Worm (Caenorhabditis elegans) whole organism, young adult: ENCODE results near the gene nhr-53.

Source experiments
- C06A6.2 ChIP-seq: fragments of 200-800 bp; sonication (Bioruptor generic); conservative IDR thresholded peaks from 2 replicates; pipeline ENCODE4 v1.3.6; 2022; ENCODE audit warnings: missing genetic modification characterization, missing compliant biosample characterization
- C17E4.6 ChIP-seq: fragments of 200-800 bp; sonication (Bioruptor generic); IDR thresholded peaks from 2 replicates; pipeline ENCODE4 v1.3.6; 2022; ENCODE audit warnings: missing genetic modification reagents, missing genetic modification characterization, missing compliant biosample characterization
- F23B12.7 ChIP-seq: sonication (generic microtip); optimal IDR thresholded peaks from 2 replicates; lab custom pipeline; 2017; ENCODE audit warnings: missing genetic modification characterization, mild to moderate bottlenecking, missing compliant biosample characterization, antibody characterized with exemption, moderate library complexity; ENCODE audit not compliant: insufficient read depth
- Y67H2A.10 ChIP-seq: fragments of 200-800 bp; sonication (Bioruptor generic); conservative IDR thresholded peaks from 2 replicates; pipeline ENCODE4 v1.3.6; 2022; ENCODE audit warnings: missing genetic modification reagents, missing genetic modification characterization, missing compliant biosample characterization
- Y79H2A.3 ChIP-seq: fragments of 200-800 bp; sonication (Bioruptor generic); conservative IDR thresholded peaks from 2 replicates; pipeline ENCODE4 v1.3.6; 2022; ENCODE audit warnings: missing genetic modification reagents, missing genetic modification characterization, missing compliant biosample characterization
- Y95B8A.8 ChIP-seq: fragments of 200-800 bp; sonication (Bioruptor generic); IDR thresholded peaks from 2 replicates; pipeline ENCODE4 v1.3.6; 2022; ENCODE audit warnings: missing genetic modification reagents, missing genetic modification characterization, missing compliant biosample characterization
- atf-7 ChIP-seq: sonication (generic microtip); optimal IDR thresholded peaks from 2 replicates; lab custom pipeline; 2017; ENCODE audit warnings: mild to moderate bottlenecking, missing genetic modification characterization, missing compliant biosample characterization
- attf-3 ChIP-seq: fragments of 200-800 bp; sonication (Bioruptor generic); conservative IDR thresholded peaks from 2 replicates; pipeline ENCODE4 v1.3.6; 2022; ENCODE audit warnings: missing genetic modification reagents, missing genetic modification characterization, missing compliant biosample characterization
- attf-6 ChIP-seq: fragments of 200-800 bp; sonication (Bioruptor generic); IDR thresholded peaks from 2 replicates; pipeline ENCODE4 v1.3.6; 2022; ENCODE audit warnings: missing genetic modification reagents, missing genetic modification characterization, missing compliant biosample characterization
- bed-1 ChIP-seq: fragments of 200-800 bp; sonication (Bioruptor generic); IDR thresholded peaks from 2 replicates; pipeline ENCODE4 v1.3.6; 2022; ENCODE audit warnings: missing genetic modification reagents, missing genetic modification characterization, missing compliant biosample characterization
- bed-2 ChIP-seq: fragments of 200-800 bp; sonication (Bioruptor generic); IDR thresholded peaks from 2 replicates; pipeline ENCODE4 v1.3.6; 2022; ENCODE audit warnings: missing genetic modification reagents, missing genetic modification characterization, missing compliant biosample characterization
- ceh-58 ChIP-seq: fragments of 200-800 bp; sonication (Bioruptor generic); IDR thresholded peaks from 2 replicates; pipeline ENCODE4 v1.3.6; 2022; ENCODE audit warnings: missing genetic modification characterization, missing compliant biosample characterization
- ceh-79 ChIP-seq: sonication (generic microtip); optimal IDR thresholded peaks from 2 replicates; lab custom pipeline; 2017; ENCODE audit warnings: mild to moderate bottlenecking, missing genetic modification characterization, missing compliant biosample characterization
- die-1 ChIP-seq: sonication (generic microtip); optimal IDR thresholded peaks from 2 replicates; lab custom pipeline; 2016; ENCODE audit warnings: missing genotype, mild to moderate bottlenecking, missing genetic modification characterization, missing compliant biosample characterization
- egrh-3 ChIP-seq: fragments of 200-800 bp; sonication (Bioruptor generic); IDR thresholded peaks from 2 replicates; pipeline ENCODE4 v1.3.6; 2022; ENCODE audit warnings: missing genetic modification reagents, missing genetic modification characterization, missing compliant biosample characterization
- gei-17 ChIP-seq: fragments of 200-800 bp; sonication (Bioruptor generic); optimal IDR thresholded peaks from 2 replicates; lab custom pipeline; 2018; ENCODE audit warnings: mild to moderate bottlenecking, missing genetic modification characterization, missing compliant biosample characterization
- hlh-12 ChIP-seq: sonication (generic microtip); optimal IDR thresholded peaks from 2 replicates; lab custom pipeline; 2016; ENCODE audit warnings: missing genetic modification characterization, missing compliant biosample characterization
- let-526 ChIP-seq: fragments of 200-800 bp; sonication (Bioruptor generic); IDR thresholded peaks from 2 replicates; pipeline ENCODE4 v1.3.6; 2022; ENCODE audit warnings: missing genetic modification reagents, missing genetic modification characterization, missing compliant biosample characterization
- let-607 ChIP-seq, 2 experiments: fragments of 200-800 bp in 1 of 2; sonication (Bioruptor generic) in 1 of 2; sonication (generic microtip) in 1 of 2; optimal IDR thresholded peaks; 2 replicates each; lab custom pipeline; 2016 to 2018; ENCODE audit warnings: mild to moderate bottlenecking in 2 of 2, missing compliant biosample characterization in 2 of 2, missing genetic modification characterization in 2 of 2, moderate library complexity in 2 of 2, missing genotype in 1 of 2
- madf-8 ChIP-seq: fragments of 200-800 bp; sonication (Bioruptor generic); conservative IDR thresholded peaks from 2 replicates; pipeline ENCODE4 v1.3.6; 2022; ENCODE audit warnings: missing genetic modification reagents, missing genetic modification characterization, missing compliant biosample characterization
- mes-4 ChIP-seq: sonication (generic microtip); optimal IDR thresholded peaks from 2 replicates; lab custom pipeline; 2016; ENCODE audit warnings: missing genotype, missing genetic modification characterization, missing compliant biosample characterization
- nfya-1 ChIP-seq: sonication (generic microtip); optimal IDR thresholded peaks from 2 replicates; lab custom pipeline; 2017; ENCODE audit warnings: antibody characterized with exemption, missing compliant biosample characterization, missing genetic modification characterization, borderline replicate concordance; ENCODE audit not compliant: insufficient read depth
- nhr-27 ChIP-seq: fragments of 200-800 bp; sonication (Bioruptor generic); optimal IDR thresholded peaks from 2 replicates; lab custom pipeline; 2018; ENCODE audit warnings: mild to moderate bottlenecking, missing genetic modification characterization, moderate library complexity, missing compliant biosample characterization
- pha-4 ChIP-seq: fragments of 150-350 bp; sonication (generic microtip); optimal IDR thresholded peaks from 2 replicates; lab custom pipeline; 2014; ENCODE audit warnings: missing biosample characterization, missing genetic modification reagents, missing genetic modification characterization
- rcor-1 ChIP-seq: fragments of 200-800 bp; sonication (Bioruptor generic); IDR thresholded peaks from 2 replicates; pipeline ENCODE4 v1.3.6; 2022; ENCODE audit warnings: missing genetic modification reagents, missing genetic modification characterization, missing compliant biosample characterization
- rpc-1 ChIP-seq, 2 experiments: fragments of 150-350 bp in 1 of 2; sonication (generic microtip) in 1 of 2; optimal IDR thresholded peaks; 2 replicates each; lab custom pipeline; 2014 to 2018; ENCODE audit warnings: missing biosample characterization in 1 of 2, missing genetic modification characterization in 1 of 2, missing genetic modification reagents in 1 of 2, missing genotype in 1 of 2
- sea-2 ChIP-seq: fragments of 200-800 bp; sonication (Bioruptor generic); IDR thresholded peaks from 2 replicates; pipeline ENCODE4 v1.3.6; 2022; ENCODE audit warnings: missing genetic modification characterization, missing compliant biosample characterization
- snpc-4 ChIP-seq, 5 experiments: fragments of 150-350 bp in 1 of 5; sonication (generic microtip) in 4 of 5; optimal IDR thresholded peaks; 2 replicates each; lab custom pipeline; 2014 to 2018; ENCODE audit warnings: missing genetic modification characterization in 5 of 5, missing biosample characterization in 3 of 5, antibody characterized with exemption in 2 of 5, mild to moderate bottlenecking in 2 of 5, missing compliant biosample characterization in 2 of 5, missing genotype in 2 of 5, moderate library complexity in 2 of 5, missing genetic modification reagents in 1 of 5
- tlf-1 ChIP-seq: fragments of 200-800 bp; sonication (Bioruptor generic); optimal IDR thresholded peaks from 2 replicates; lab custom pipeline; 2018; ENCODE audit warnings: mild to moderate bottlenecking, missing genetic modification characterization, missing compliant biosample characterization
- ztf-18 ChIP-seq: sonication (generic microtip); optimal IDR thresholded peaks from 2 replicates; lab custom pipeline; 2016; ENCODE audit warnings: missing genotype, mild to moderate bottlenecking, missing genetic modification characterization, missing compliant biosample characterization
- ztf-25 ChIP-seq: fragments of 200-800 bp; sonication (Bioruptor generic); IDR thresholded peaks from 2 replicates; pipeline ENCODE4 v1.3.6; 2022; ENCODE audit warnings: missing genetic modification reagents, missing genetic modification characterization, missing compliant biosample characterization
- ztf-28 ChIP-seq: fragments of 200-800 bp; sonication (Bioruptor generic); IDR thresholded peaks from 2 replicates; pipeline ENCODE4 v1.3.6; 2022; ENCODE audit warnings: missing genetic modification reagents, missing genetic modification characterization, missing compliant biosample characterization
- ztf-6 ChIP-seq: fragments of 200-800 bp; sonication (Bioruptor generic); IDR thresholded peaks from 2 replicates; pipeline ENCODE4 v1.3.6; 2022; ENCODE audit warnings: missing genetic modification reagents, missing genetic modification characterization, missing compliant biosample characterization

Gene nhr-53

ce11 chrV:15718562-15718961, 16.4 kb upstream of the nhr-53 start, which contains the start of gene Y6E2A.5:
TSS of gene Y6E2A.5 (minus strand) at chrV:15718662.
- TF ChIP-seq Y67H2A.10 (no peak), egrh-3 (GFP tag; lab: Robert Waterston, UW) (no peak)

ce11 chrV:15716679-15717078, 14.5 kb upstream of the nhr-53 start, which contains the start of gene Y6E2A.4:
TSS of gene Y6E2A.4 (minus strand) at chrV:15716779.
- TF ChIP-seq let-607 (tag; optimal IDR thresholded peaks at IDR 0.05; lab: Kevin White, UChicago) (no peak), sea-2 (no peak), pha-4 (tag; lab: Kevin White, UChicago) (no peak), madf-8 (no peak), atf-7 (tag; lab: Kevin White, UChicago) (no peak), die-1 (tag; lab: Kevin White, UChicago) (no peak), rcor-1 (GFP tag; lab: Robert Waterston, UW) (no peak), tlf-1 (GFP tag; lab: Kevin White, UChicago) (no peak)

DNA sequence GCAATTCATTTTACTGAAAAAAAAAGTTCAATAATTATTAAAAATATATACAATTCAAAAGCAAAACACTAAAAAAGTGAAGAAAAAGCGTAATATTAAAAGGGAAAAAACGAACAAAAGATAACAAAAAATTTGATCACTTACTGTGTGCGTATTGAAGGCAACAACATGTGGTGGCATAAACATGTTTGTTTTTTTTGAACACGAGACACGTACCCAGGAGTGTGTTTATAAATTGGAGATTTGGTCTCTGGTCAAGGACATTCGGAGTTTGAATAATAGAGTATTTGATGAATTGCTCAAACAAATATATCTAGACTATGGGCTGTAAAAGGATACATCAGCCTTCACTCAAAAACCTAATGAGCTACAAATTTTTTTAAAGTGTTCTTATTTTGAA, 13.5 kb upstream of the nhr-53 start:
- TF ChIP-seq let-607 (tag; optimal IDR thresholded peaks at IDR 0.05; lab: Kevin White, UChicago): no peak
- TF ChIP-seq ztf-6: no peak
- no peak for TF ChIP-seq bed-1 (GFP tag; lab: Robert Waterston, UW)
- TF ChIP-seq attf-6 (GFP tag; lab: Robert Waterston, UW): no peak
- TF ChIP-seq hlh-12: no peak
- no peak for TF ChIP-seq attf-3
- TF ChIP-seq mes-4 (tag; lab: Kevin White, UChicago): no peak
- TF ChIP-seq snpc-4 (GFP tag; optimal IDR thresholded peaks at IDR 0.05; lab: Kevin White, UChicago): no peak
- TF ChIP-seq snpc-4 (tag; optimal IDR thresholded peaks at IDR 0.05; lab: Kevin White, UChicago): no peak
- TF ChIP-seq let-526 (GFP tag; lab: Robert Waterston, UW): no peak
- TF ChIP-seq Y67H2A.10: no peak
- no peak for TF ChIP-seq F23B12.7 (tag; lab: Kevin White, UChicago)
- TF ChIP-seq C17E4.6: no peak
- TF ChIP-seq bed-2: no peak
- no peak for TF ChIP-seq ztf-25 (GFP tag; lab: Robert Waterston, UW)

ce11 chrV:15712385-15712784, 10.2 kb upstream of the nhr-53 start:
- TF ChIP-seq let-607 (tag; optimal IDR thresholded peaks at IDR 0.05; lab: Kevin White, UChicago) (no peak), rpc-1 (optimal IDR thresholded peaks at IDR 0.05; lab: Kevin White, UChicago) (no peak), rpc-1 (tag; optimal IDR thresholded peaks at IDR 0.05; lab: Kevin White, UChicago) (no peak), ztf-18 (tag; lab: Kevin White, UChicago) (no peak), Y95B8A.8 (GFP tag; lab: Robert Waterston, UW) (no peak), pha-4 (tag; lab: Kevin White, UChicago) (no peak), nhr-27 (tag; lab: Kevin White, UChicago) (no peak), ztf-28 (GFP tag; lab: Robert Waterston, UW) (no peak), Y79H2A.3 (GFP tag; lab: Robert Waterston, UW) (no peak), C17E4.6 (no peak), C06A6.2 (GFP tag; lab: Robert Waterston, UW) (no peak), ceh-58 (GFP tag; lab: Robert Waterston, UW) (no peak)

ce11 chrV:15711898-15712297, 9.7 kb upstream of the nhr-53 start, which contains the start of gene str-101:
TSS of gene str-101 (minus strand) at chrV:15711998.
- TF ChIP-seq ceh-79 (tag; lab: Kevin White, UChicago): no peak
- no peak for TF ChIP-seq nfya-1 (tag; lab: Kevin White, UChicago)
- no peak for TF ChIP-seq gei-17 (GFP tag; lab: Kevin White, UChicago)
